Fruit fly (Drosophila melanogaster): ENCODE results near the gene CG12679.

CG12679 gene

DNA sequence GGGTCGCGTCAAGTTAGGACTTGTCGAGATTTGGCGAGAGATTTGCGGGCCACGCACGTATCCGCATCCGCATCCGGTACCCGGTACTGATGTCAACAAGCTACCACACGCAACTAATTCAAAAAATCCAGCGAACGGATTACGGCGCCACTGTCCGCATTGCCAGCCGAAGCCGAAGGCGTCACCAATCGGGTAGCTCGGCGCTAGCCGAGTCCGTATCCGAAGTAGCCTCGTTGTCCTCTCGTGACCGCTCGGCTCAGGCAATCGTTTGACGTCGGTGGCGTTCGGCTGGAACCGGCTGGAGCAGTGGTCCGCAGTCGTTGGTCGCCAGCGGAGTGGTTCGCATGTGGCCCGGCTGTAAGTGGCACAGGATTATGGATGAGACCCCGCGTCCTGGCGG is 46.0 kb downstream of the CG12679 start, which contains the start of gene CG1504 (continued):
- TF ChIP-seq CG3163 (GFP tag; optimal IDR thresholded peaks at IDR 0.05), result no peak
- no peak for TF ChIP-seq z (GFP tag; IDR thresholded peaks at IDR 0.05)
- no peak for TF ChIP-seq Doc3 (GFP tag; IDR thresholded peaks at IDR 0.05; ENCODE audit: partially characterized antibody)
- peak; percentile 40 for TF ChIP-seq Jarid2 (GFP tag; optimal IDR thresholded peaks at IDR 0.05)
- no peak for TF ChIP-seq kni (GFP tag; optimal IDR thresholded peaks at IDR 0.05)

DNA sequence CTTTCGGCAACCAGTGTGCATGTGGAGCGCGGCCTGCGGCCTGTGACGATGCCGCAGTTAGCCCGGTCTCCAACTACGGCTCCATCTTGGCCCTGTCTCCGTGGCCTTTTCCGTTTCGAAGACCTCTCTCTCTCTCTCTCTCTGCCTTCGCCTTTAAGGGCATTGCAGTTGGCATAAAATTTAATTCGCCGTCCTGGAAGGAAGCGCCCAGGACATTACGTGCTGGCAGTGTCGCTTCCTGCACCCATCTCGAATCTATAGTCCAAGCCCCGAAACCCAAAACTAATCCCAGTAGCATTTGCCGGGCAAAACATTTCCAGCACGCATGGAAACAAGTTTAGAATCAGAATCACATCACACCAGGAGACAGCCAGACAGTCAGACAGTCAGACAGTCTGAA is 49.2 kb downstream of the CG12679 start, which contains the start of gene CG1631:
Gene CG1631, plus strand, starts transcription at position 301 of the 400 bp plus-strand sequence.
- no peak for TF ChIP-seq ssp (GFP tag; IDR thresholded peaks at IDR 0.05)
- TF ChIP-seq CG14965 (GFP tag; optimal IDR thresholded peaks at IDR 0.05; ENCODE audit: borderline replicate concordance), result no peak
- no peak for TF ChIP-seq CG13624 (GFP tag; optimal IDR thresholded peaks at IDR 0.05)
- no peak for TF ChIP-seq CG6854 (GFP tag; optimal IDR thresholded peaks at IDR 0.05)
- TF ChIP-seq Hsf (GFP tag; optimal IDR thresholded peaks at IDR 0.05), result no peak
